Worm (Caenorhabditis elegans) whole organism, L2 larva: ENCODE data around the gene F55C12.2.

Experiments used
- ama-1 ChIP-seq: fragments of 150-350 bp; optimal IDR thresholded peaks from 2 replicates; lab custom pipeline; 2018; ENCODE audit warnings: inconsistent platforms
- blmp-1 ChIP-seq: sonication (generic microtip); optimal IDR thresholded peaks from 2 replicates; lab custom pipeline; 2017; ENCODE audit warnings: missing genetic modification characterization, mild to moderate bottlenecking, missing compliant biosample characterization, antibody characterized with exemption, moderate library complexity; ENCODE audit not compliant: insufficient read depth
- lin-13 ChIP-seq: fragments of 150-350 bp; optimal IDR thresholded peaks from 2 replicates; lab custom pipeline; 2014; ENCODE audit warnings: missing biosample characterization, missing genetic modification reagents, missing genetic modification characterization
- nhr-23 ChIP-seq: fragments of 150-350 bp; optimal IDR thresholded peaks from 2 replicates; lab custom pipeline; 2014; ENCODE audit warnings: missing biosample characterization, missing genetic modification reagents, missing genetic modification characterization
- nhr-25 ChIP-seq: fragments of 150-350 bp; sonication (generic microtip); optimal IDR thresholded peaks from 3 replicates; lab custom pipeline; 2014; ENCODE audit warnings: missing biosample characterization, missing genetic modification characterization
- snpc-4 ChIP-seq: fragments of 150-350 bp; optimal IDR thresholded peaks from 2 replicates; lab custom pipeline; 2014; ENCODE audit warnings: missing biosample characterization, missing genetic modification characterization
- unc-39 ChIP-seq: fragments of 150-350 bp; optimal IDR thresholded peaks from 2 replicates; lab custom pipeline; 2014; ENCODE audit warnings: missing biosample characterization, missing genetic modification characterization
- ztf-1 ChIP-seq: fragments of 200-800 bp; sonication (Bioruptor generic); conservative IDR thresholded peaks from 2 replicates; pipeline ENCODE4 v1.3.6; 2022; ENCODE audit warnings: missing genetic modification characterization, missing compliant biosample characterization

DNA sequence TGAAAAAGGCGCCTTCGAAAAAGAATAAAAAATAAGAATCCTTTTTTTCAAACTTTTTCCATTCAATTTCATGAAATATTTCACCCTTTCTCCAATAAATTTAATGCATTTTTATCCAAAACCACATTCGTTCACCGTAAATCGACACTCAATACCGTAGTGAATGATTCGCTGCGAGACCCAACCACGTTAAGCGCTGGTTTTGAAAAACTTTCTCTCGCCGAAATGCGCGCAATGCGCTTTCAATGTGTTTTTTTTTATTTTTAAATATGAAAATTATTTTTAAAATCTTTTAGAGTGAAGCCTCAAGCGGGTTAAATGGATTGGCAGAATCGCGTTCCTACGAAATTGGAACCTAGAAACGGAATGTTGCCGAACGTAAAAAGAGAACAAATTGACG, 29.7 kb downstream of the F55C12.2 start, which contains the start of gene F59G1.8:
- TF ChIP-seq unc-39 (tag; lab: Kevin White, UChicago) (no peak), ama-1 (lab: Kevin White, UChicago) (no peak), nhr-25 (tag; lab: Kevin White, UChicago) (no peak), nhr-23 (tag; lab: Kevin White, UChicago) (no peak), blmp-1 (tag; lab: Kevin White, UChicago) (no peak), lin-13 (GFP tag; lab: Kevin White, UChicago) (no peak), ztf-1 (GFP tag; lab: Robert Waterston, UW) (no peak), snpc-4 (tag; lab: Kevin White, UChicago) (no peak)
